Worm (Caenorhabditis elegans) whole organism, L4 larva: ENCODE measurements around the gene egas-2.

Source experiments
- F49E8.2 ChIP-seq: sonication (generic microtip); optimal IDR thresholded peaks from 2 replicates; lab custom pipeline; 2016; ENCODE audit warnings: missing compliant biosample characterization, mild to moderate bottlenecking, missing genetic modification characterization, borderline replicate concordance
- duxl-1 ChIP-seq: sonication (generic microtip); optimal IDR thresholded peaks from 2 replicates; lab custom pipeline; 2016; ENCODE audit warnings: mild to moderate bottlenecking, missing genetic modification characterization, moderate library complexity, missing compliant biosample characterization; ENCODE audit not compliant: poor library complexity
- fos-1 ChIP-seq: fragments of 150-350 bp; optimal IDR thresholded peaks from 2 replicates; lab custom pipeline; 2014; ENCODE audit warnings: missing biosample characterization, missing genetic modification characterization
- lin-39 ChIP-seq: fragments of 150-350 bp; optimal IDR thresholded peaks from 2 replicates; lab custom pipeline; 2014; ENCODE audit warnings: missing biosample characterization, missing genetic modification reagents, missing genetic modification characterization
- lsy-2 ChIP-seq, 2 experiments: fragments of 150-350 bp in 1 of 2; sonication (generic microtip) in 1 of 2; optimal IDR thresholded peaks; 2 replicates each; lab custom pipeline; 2014 to 2017; ENCODE audit warnings: missing biosample characterization in 2 of 2, missing genetic modification characterization in 2 of 2
- nhr-111 ChIP-seq: fragments of 200-800 bp; sonication (Bioruptor generic); optimal IDR thresholded peaks from 2 replicates; lab custom pipeline; 2018; ENCODE audit warnings: mild to moderate bottlenecking, missing genetic modification characterization, missing compliant biosample characterization
- pqm-1 ChIP-seq: sonication (generic microtip); optimal IDR thresholded peaks from 2 replicates; lab custom pipeline; 2017; ENCODE audit warnings: missing biosample characterization, missing genetic modification characterization

ce11 chrV:18656363-18656762, 6.2 kb downstream of the egas-2 start:
- no peak for TF ChIP-seq lin-39
- no peak for TF ChIP-seq lsy-2 (tag; optimal IDR thresholded peaks at IDR 0.05; lab: Kevin White, UChicago)
- TF ChIP-seq F49E8.2 (tag; lab: Kevin White, UChicago) = no peak
- no peak for TF ChIP-seq pqm-1 (tag; lab: Kevin White, UChicago)
- TF ChIP-seq duxl-1 = no peak
- no peak for TF ChIP-seq fos-1 (tag; lab: Kevin White, UChicago)
- no peak for TF ChIP-seq nhr-111 (GFP tag; lab: Kevin White, UChicago)
